Worm (Caenorhabditis elegans) whole organism, early embryonic: ENCODE data around the gene emb-27.

Experiments used
- B0310.2 ChIP-seq: sonication (generic microtip); optimal IDR thresholded peaks from 2 replicates; lab custom pipeline; 2016; ENCODE audit warnings: mild to moderate bottlenecking, missing genetic modification characterization, missing compliant biosample characterization
- ama-1 ChIP-seq: fragments of 150-350 bp; optimal IDR thresholded peaks from 2 replicates; lab custom pipeline; 2014
- ceh-13 ChIP-seq: fragments of 200-800 bp; sonication (Bioruptor generic); optimal IDR thresholded peaks from 2 replicates; lab custom pipeline; 2018; ENCODE audit warnings: mild to moderate bottlenecking, missing genetic modification characterization, missing compliant biosample characterization
- ceh-36 ChIP-seq: sonication (generic microtip); optimal IDR thresholded peaks from 2 replicates; lab custom pipeline; 2016; ENCODE audit warnings: missing genetic modification characterization, inconsistent platforms, missing compliant biosample characterization
- flt-1 ChIP-seq: fragments of 200-800 bp; sonication (Bioruptor generic); IDR thresholded peaks from 2 replicates; pipeline ENCODE4 v1.3.6; 2022; ENCODE audit warnings: missing genetic modification characterization, missing compliant biosample characterization
- hmbx-1 ChIP-seq: sonication (generic microtip); optimal IDR thresholded peaks from 2 replicates; lab custom pipeline; 2016; ENCODE audit warnings: mild to moderate bottlenecking, missing genetic modification characterization, missing compliant biosample characterization
- pes-1 ChIP-seq: fragments of 200-800 bp; sonication (Bioruptor generic); IDR thresholded peaks from 2 replicates; pipeline ENCODE4 v1.3.6; 2022; ENCODE audit warnings: missing genetic modification reagents, missing genetic modification characterization, missing compliant biosample characterization
- tbx-11 ChIP-seq: fragments of 200-800 bp; sonication (Bioruptor generic); IDR thresholded peaks from 2 replicates; pipeline ENCODE4 v1.3.6; 2022; ENCODE audit warnings: missing genetic modification characterization, missing compliant biosample characterization
- tbx-37 ChIP-seq: fragments of 200-800 bp; sonication (Bioruptor generic); conservative IDR thresholded peaks from 2 replicates; pipeline ENCODE4 v1.3.6; 2022; ENCODE audit warnings: missing genetic modification reagents, missing genetic modification characterization, missing compliant biosample characterization
- tra-4 ChIP-seq: sonication (generic microtip); optimal IDR thresholded peaks from 2 replicates; lab custom pipeline; 2017; ENCODE audit warnings: missing genetic modification characterization, missing compliant biosample characterization

DNA sequence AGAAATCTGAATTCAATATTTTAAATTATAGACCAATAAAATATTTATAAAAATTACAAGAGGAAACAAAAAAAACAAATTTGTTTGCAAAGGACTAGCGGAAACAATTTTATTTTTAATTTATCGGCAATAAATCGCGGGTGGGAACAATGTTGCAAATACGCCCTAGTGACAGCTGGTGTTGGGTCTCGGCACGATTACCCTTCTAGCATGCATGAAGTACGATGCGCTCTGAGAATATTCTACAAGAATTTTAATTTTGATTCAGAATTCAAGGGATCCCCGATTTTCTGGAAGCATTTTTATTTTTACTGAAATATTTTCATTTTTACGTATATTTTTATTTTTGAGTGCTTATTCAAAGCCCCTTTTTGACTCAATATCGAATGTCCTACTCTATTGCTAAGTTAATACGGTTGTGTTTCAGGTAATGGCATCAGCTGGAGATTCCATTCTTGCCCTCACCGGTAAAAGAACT, 23.1 kb upstream of the emb-27 start, which contains the start of the genes mig-5 and cct-1:
- TF ChIP-seq ama-1 (lab: Kevin White, UChicago) (no peak), ceh-13 (GFP tag; lab: Kevin White, UChicago) (no peak), tbx-11 (GFP tag; lab: Robert Waterston, UW) (no peak), tra-4 (no peak), flt-1 (peak; percentile 48; the same call in 1 of the 2 replicates), hmbx-1 (tag; lab: Kevin White, UChicago) (no peak), tbx-37 (no peak), ceh-36 (no peak), pes-1 (no peak), B0310.2 (tag; lab: Kevin White, UChicago) (no peak)
